Worm (Caenorhabditis elegans) whole organism, late embryonic: ENCODE measurements around the gene C10C6.7.

Experiments
- C08G9.2 ChIP-seq: sonication (generic microtip); optimal IDR thresholded peaks from 2 replicates; lab custom pipeline; 2016; ENCODE audit warnings: mild to moderate bottlenecking, missing genetic modification characterization, moderate library complexity, missing compliant biosample characterization
- C38D4.7 ChIP-seq: fragments of 200-800 bp; sonication (Bioruptor generic); optimal IDR thresholded peaks from 2 replicates; lab custom pipeline; 2018; ENCODE audit warnings: mild to moderate bottlenecking, missing genetic modification characterization, moderate library complexity, missing compliant biosample characterization
- K02D7.2 ChIP-seq: sonication (generic microtip); optimal IDR thresholded peaks from 2 replicates; lab custom pipeline; 2017; ENCODE audit warnings: mild to moderate bottlenecking, missing genetic modification characterization, missing compliant biosample characterization
- Y22D7AL.16 ChIP-seq: sonication (generic microtip); optimal IDR thresholded peaks from 2 replicates; lab custom pipeline; 2016; ENCODE audit warnings: missing genetic modification characterization, missing compliant biosample characterization
- ahr-1 ChIP-seq: sonication (generic microtip); optimal IDR thresholded peaks from 2 replicates; lab custom pipeline; 2016; ENCODE audit warnings: missing genetic modification characterization, missing compliant biosample characterization
- ceh-18 ChIP-seq: sonication (generic microtip); optimal IDR thresholded peaks from 2 replicates; lab custom pipeline; 2016; ENCODE audit warnings: missing genetic modification characterization, missing compliant biosample characterization
- ceh-22 ChIP-seq: sonication (generic microtip); optimal IDR thresholded peaks from 2 replicates; lab custom pipeline; 2017; ENCODE audit warnings: missing biosample characterization, missing genetic modification characterization
- ceh-30 ChIP-seq: fragments of 150-350 bp; optimal IDR thresholded peaks from 2 replicates; lab custom pipeline; 2014; ENCODE audit warnings: missing biosample characterization, missing genetic modification characterization
- ceh-31 ChIP-seq: sonication (generic microtip); optimal IDR thresholded peaks from 2 replicates; lab custom pipeline; 2016; ENCODE audit warnings: missing genetic modification characterization, missing compliant biosample characterization
- ceh-34 ChIP-seq: sonication (generic microtip); optimal IDR thresholded peaks from 2 replicates; lab custom pipeline; 2016; ENCODE audit warnings: mild to moderate bottlenecking, missing genetic modification characterization, missing compliant biosample characterization
- ceh-48 ChIP-seq: sonication (generic microtip); optimal IDR thresholded peaks from 2 replicates; lab custom pipeline; 2016; ENCODE audit warnings: missing genetic modification characterization, inconsistent platforms, missing compliant biosample characterization
- ceh-6 ChIP-seq: fragments of 200-800 bp; sonication (Bioruptor generic); optimal IDR thresholded peaks from 2 replicates; lab custom pipeline; 2018; ENCODE audit warnings: mild to moderate bottlenecking, missing genetic modification characterization, missing compliant biosample characterization
- ceh-9 ChIP-seq: sonication (generic microtip); optimal IDR thresholded peaks from 2 replicates; lab custom pipeline; 2016; ENCODE audit warnings: mild to moderate bottlenecking, missing genetic modification characterization, inconsistent platforms, missing compliant biosample characterization
- dmd-4 ChIP-seq: sonication (generic microtip); optimal IDR thresholded peaks from 2 replicates; lab custom pipeline; 2016; ENCODE audit warnings: borderline replicate concordance, missing genetic modification characterization, missing compliant biosample characterization
- dve-1 ChIP-seq: sonication (generic microtip); optimal IDR thresholded peaks from 2 replicates; lab custom pipeline; 2017; ENCODE audit warnings: antibody characterized with exemption, mild to moderate bottlenecking, missing genetic modification characterization, missing compliant biosample characterization
- elt-2 ChIP-seq: sonication (generic microtip); optimal IDR thresholded peaks from 2 replicates; lab custom pipeline; 2016; ENCODE audit warnings: missing genetic modification reagents, missing genetic modification characterization, missing compliant biosample characterization
- elt-4 ChIP-seq: sonication (generic microtip); optimal IDR thresholded peaks from 2 replicates; lab custom pipeline; 2016; ENCODE audit warnings: missing genetic modification characterization, missing compliant biosample characterization
- ets-4 ChIP-seq: sonication (generic microtip); optimal IDR thresholded peaks from 2 replicates; lab custom pipeline; 2016; ENCODE audit warnings: missing genetic modification characterization, missing compliant biosample characterization
- eyg-1 ChIP-seq: sonication (generic microtip); optimal IDR thresholded peaks from 2 replicates; lab custom pipeline; 2016; ENCODE audit warnings: missing genotype, missing genetic modification characterization, missing compliant biosample characterization
- fax-1 ChIP-seq: sonication (generic microtip); optimal IDR thresholded peaks from 2 replicates; lab custom pipeline; 2016; ENCODE audit warnings: missing genotype, missing genetic modification characterization, missing compliant biosample characterization
- fkh-10 ChIP-seq: fragments of 150-350 bp; optimal IDR thresholded peaks from 2 replicates; lab custom pipeline; 2014; ENCODE audit warnings: missing biosample characterization, missing genetic modification reagents, missing genetic modification characterization
- hlh-15 ChIP-seq: sonication (generic microtip); optimal IDR thresholded peaks from 2 replicates; lab custom pipeline; 2016; ENCODE audit warnings: missing genetic modification characterization, missing compliant biosample characterization
- hlh-30 ChIP-seq: sonication (generic microtip); optimal IDR thresholded peaks from 2 replicates; lab custom pipeline; 2017; ENCODE audit warnings: antibody characterized with exemption, missing genetic modification characterization, missing compliant biosample characterization; ENCODE audit not compliant: insufficient read depth
- hlh-6 ChIP-seq: sonication (generic microtip); optimal IDR thresholded peaks from 2 replicates; lab custom pipeline; 2016; ENCODE audit warnings: missing genotype, missing genetic modification characterization, missing compliant biosample characterization
- lim-6 ChIP-seq: sonication (generic microtip); optimal IDR thresholded peaks from 2 replicates; lab custom pipeline; 2016; ENCODE audit warnings: missing genetic modification characterization, missing compliant biosample characterization
- lin-11 ChIP-seq: fragments of 200-800 bp; sonication (Bioruptor generic); optimal IDR thresholded peaks from 2 replicates; lab custom pipeline; 2018; ENCODE audit warnings: mild to moderate bottlenecking, missing genetic modification characterization, missing compliant biosample characterization
- madf-2 ChIP-seq: sonication (generic microtip); optimal IDR thresholded peaks from 2 replicates; lab custom pipeline; 2017; ENCODE audit warnings: missing genetic modification characterization, missing compliant biosample characterization
- mec-3 ChIP-seq: sonication (generic microtip); optimal IDR thresholded peaks from 2 replicates; lab custom pipeline; 2016; ENCODE audit warnings: borderline replicate concordance, missing genetic modification characterization, missing compliant biosample characterization
- nfya-1 ChIP-seq: sonication (generic microtip); optimal IDR thresholded peaks from 2 replicates; lab custom pipeline; 2017; ENCODE audit warnings: missing genetic modification characterization, mild to moderate bottlenecking, missing compliant biosample characterization, antibody characterized with exemption, moderate library complexity
- pag-3 ChIP-seq: sonication (generic microtip); optimal IDR thresholded peaks from 2 replicates; lab custom pipeline; 2016; ENCODE audit warnings: missing compliant biosample characterization, missing genetic modification characterization, borderline replicate concordance
- pax-1 ChIP-seq: fragments of 150-350 bp; optimal IDR thresholded peaks from 2 replicates; lab custom pipeline; 2014; ENCODE audit warnings: missing biosample characterization, missing genetic modification characterization
- pha-2 ChIP-seq: sonication (generic microtip); optimal IDR thresholded peaks from 2 replicates; lab custom pipeline; 2017; ENCODE audit warnings: mild to moderate bottlenecking, missing genetic modification characterization, missing compliant biosample characterization
- pha-4 ChIP-seq: fragments of 150-350 bp; optimal IDR thresholded peaks from 2 replicates; lab custom pipeline; 2018; ENCODE audit warnings: missing biosample characterization, missing genetic modification reagents, missing genetic modification characterization
- rnt-1 ChIP-seq: sonication (generic microtip); optimal IDR thresholded peaks from 2 replicates; lab custom pipeline; 2016; ENCODE audit warnings: missing genetic modification characterization, missing compliant biosample characterization
- sox-2 ChIP-seq: fragments of 200-800 bp; sonication (Bioruptor generic); IDR thresholded peaks from 2 replicates; pipeline ENCODE4 v1.3.6; 2022; ENCODE audit warnings: missing genetic modification reagents, missing genetic modification characterization, missing compliant biosample characterization
- ttx-3 ChIP-seq: sonication (generic microtip); optimal IDR thresholded peaks from 2 replicates; lab custom pipeline; 2016; ENCODE audit warnings: missing genetic modification reagents, missing genetic modification characterization, missing compliant biosample characterization
- unc-3 ChIP-seq, 2 experiments: fragments of 200-800 bp in 1 of 2; sonication (Bioruptor generic) in 1 of 2; sonication (generic microtip) in 1 of 2; conservative IDR thresholded peaks in 1 of 2; optimal IDR thresholded peaks in 1 of 2; 2 replicates each; pipeline versions ENCODE4 v1.3.6 to Lab custom; 2016 to 2022; ENCODE audit warnings: missing compliant biosample characterization in 2 of 2, missing genetic modification characterization in 2 of 2, missing genetic modification reagents in 1 of 2
- unc-55 ChIP-seq: sonication (generic microtip); optimal IDR thresholded peaks from 2 replicates; lab custom pipeline; 2017; ENCODE audit warnings: missing biosample characterization, missing genetic modification reagents, missing genetic modification characterization

The C10C6.7 gene

ce11 chrIV:11455824-11456223, 11.5 kb downstream of the C10C6.7 start:
- no peak for TF ChIP-seq ceh-18 (tag; lab: Kevin White, UChicago)
- TF ChIP-seq sox-2 (GFP tag; lab: Robert Waterston, UW): no peak
- TF ChIP-seq eyg-1: no peak
- no peak for TF ChIP-seq ceh-9
- no peak for TF ChIP-seq pax-1 (tag; lab: Kevin White, UChicago)
- no peak for TF ChIP-seq elt-2 (tag; lab: Kevin White, UChicago)
- TF ChIP-seq fax-1: no peak
- TF ChIP-seq rnt-1 (tag; lab: Kevin White, UChicago): no peak
- no peak for TF ChIP-seq lin-11 (tag; lab: Kevin White, UChicago)
- TF ChIP-seq ceh-30 (tag; lab: Kevin White, UChicago): no peak
- TF ChIP-seq, all 69 proteins: peak for 0

DNA sequence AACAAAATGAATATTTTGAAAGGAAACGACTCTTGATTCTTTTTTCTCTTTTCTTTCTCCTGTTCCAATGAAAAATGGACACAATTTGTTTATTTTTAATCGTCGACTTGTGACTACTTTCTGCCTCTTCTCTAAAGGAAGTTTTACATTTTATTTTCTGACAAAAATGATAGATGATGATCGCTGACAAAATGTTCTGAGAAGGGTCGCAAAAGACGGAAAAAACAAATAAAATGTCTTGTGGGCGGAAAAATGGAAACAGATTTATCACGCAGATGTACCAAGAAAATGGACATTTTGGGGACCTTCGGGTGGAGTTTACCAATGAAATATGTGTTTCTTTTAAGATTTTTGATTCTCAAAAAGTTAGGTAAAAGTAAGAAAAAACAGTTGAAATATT, 14.4 kb downstream of the C10C6.7 start:
- no peak for TF ChIP-seq C38D4.7
- TF ChIP-seq dmd-4 (tag; lab: Kevin White, UChicago): no peak
- TF ChIP-seq ceh-31 (tag; lab: Kevin White, UChicago): no peak
- TF ChIP-seq ttx-3 (tag; lab: Kevin White, UChicago): no peak
- no peak for TF ChIP-seq unc-55
- TF ChIP-seq C08G9.2 (tag; lab: Kevin White, UChicago): no peak
- TF ChIP-seq pag-3: no peak
- no peak for TF ChIP-seq fkh-10 (GFP tag; lab: Kevin White, UChicago)
- TF ChIP-seq pha-4 (tag; lab: Kevin White, UChicago): no peak
- no peak for TF ChIP-seq ahr-1 (tag; lab: Kevin White, UChicago)
- TF ChIP-seq lim-6 (tag; lab: Kevin White, UChicago): no peak
- no peak for TF ChIP-seq elt-4
- no peak for TF ChIP-seq hlh-15 (tag; lab: Kevin White, UChicago)

- no peak for TF ChIP-seq lim-6 (tag; lab: Kevin White, UChicago)
- TF ChIP-seq ceh-34 (tag; lab: Kevin White, UChicago): no peak
- no peak for TF ChIP-seq fkh-10 (GFP tag; lab: Kevin White, UChicago)
- no peak for TF ChIP-seq C08G9.2 (tag; lab: Kevin White, UChicago)
- no peak for TF ChIP-seq K02D7.2 (tag; lab: Kevin White, UChicago)
- no peak for TF ChIP-seq elt-2 (tag; lab: Kevin White, UChicago)
- TF ChIP-seq ceh-9: no peak
Measured at ce11 chrIV:11438255-11438654, 29.1 kb downstream of the C10C6.7 start.

- TF ChIP-seq madf-2 (no peak), Y22D7AL.16 (no peak), ets-4 (tag; lab: Kevin White, UChicago) (no peak), lim-6 (tag; lab: Kevin White, UChicago) (no peak), C08G9.2 (tag; lab: Kevin White, UChicago) (no peak), mec-3 (no peak), ceh-48 (tag; lab: Kevin White, UChicago) (no peak), pha-2 (tag; lab: Kevin White, UChicago) (no peak), ceh-22 (tag; lab: Kevin White, UChicago) (no peak), hlh-6 (tag; lab: Kevin White, UChicago) (no peak), unc-3 (GFP tag; conservative IDR thresholded peaks at IDR 0.05; lab: Robert Waterston, UW) (no peak), unc-3 (tag; optimal IDR thresholded peaks at IDR 0.05; lab: Kevin White, UChicago) (no peak), ceh-6 (GFP tag; lab: Kevin White, UChicago) (no peak), fkh-10 (GFP tag; lab: Kevin White, UChicago) (no peak), nfya-1 (tag; lab: Kevin White, UChicago) (no peak), pha-4 (tag; lab: Kevin White, UChicago) (no peak), hlh-30 (tag; lab: Kevin White, UChicago) (no peak), dve-1 (tag; lab: Kevin White, UChicago) (no peak)
Measured at ce11 chrIV:11435761-11436160, 31.6 kb downstream of the C10C6.7 start.
